Worm (Caenorhabditis elegans) whole organism, L4 larva: Measurements from ENCODE around the gene srj-33.

ENCODE experiments used
- F10B5.3 ChIP-seq: sonication (generic microtip); optimal IDR thresholded peaks from 2 replicates; lab custom pipeline; 2016; ENCODE audit warnings: mild to moderate bottlenecking, missing genetic modification characterization, missing compliant biosample characterization
- R02D3.7 ChIP-seq: fragments of 150-350 bp; sonication (generic microtip); optimal IDR thresholded peaks from 3 replicates; lab custom pipeline; 2014; ENCODE audit warnings: missing biosample characterization, missing genetic modification characterization
- T26A8.4 ChIP-seq: fragments of 200-800 bp; sonication (Bioruptor generic); IDR thresholded peaks from 2 replicates; pipeline ENCODE4 v1.3.6; 2022; ENCODE audit warnings: missing genetic modification characterization, missing compliant biosample characterization
- Y105C5A.15 ChIP-seq: fragments of 200-800 bp; sonication (Bioruptor generic); IDR thresholded peaks from 2 replicates; pipeline ENCODE4 v1.3.6; 2022; ENCODE audit warnings: missing genetic modification characterization, missing compliant biosample characterization
- Y5F2A.4 ChIP-seq: fragments of 200-800 bp; sonication (Bioruptor generic); optimal IDR thresholded peaks from 2 replicates; lab custom pipeline; 2018; ENCODE audit warnings: mild to moderate bottlenecking, missing genetic modification characterization, missing compliant biosample characterization
- Y75B8A.6 ChIP-seq: fragments of 200-800 bp; sonication (Bioruptor generic); IDR thresholded peaks from 2 replicates; pipeline ENCODE4 v1.3.6; 2022; ENCODE audit warnings: missing genetic modification reagents, missing genetic modification characterization, missing compliant biosample characterization
- aha-1 ChIP-seq: fragments of 150-350 bp; peaks from one replicate; lab custom pipeline; 2014; ENCODE audit warnings: missing biosample characterization, missing genetic modification characterization
- arid-1 ChIP-seq: fragments of 200-800 bp; sonication (Bioruptor generic); conservative IDR thresholded peaks from 2 replicates; pipeline ENCODE4 v1.3.6; 2022; ENCODE audit warnings: missing genetic modification reagents, missing genetic modification characterization, missing compliant biosample characterization
- ceh-44 ChIP-seq: fragments of 200-800 bp; sonication (Bioruptor generic); IDR thresholded peaks from 2 replicates; pipeline ENCODE4 v1.3.6; 2022; ENCODE audit warnings: missing genetic modification reagents, missing genetic modification characterization, missing compliant biosample characterization
- ceh-82 ChIP-seq: sonication (generic microtip); optimal IDR thresholded peaks from 2 replicates; lab custom pipeline; 2017; ENCODE audit warnings: missing biosample characterization, missing genetic modification characterization
- ces-1 ChIP-seq: fragments of 150-350 bp; sonication (generic microtip); optimal IDR thresholded peaks from 4 replicates; lab custom pipeline; 2014; ENCODE audit warnings: missing biosample characterization, missing genetic modification reagents, missing genetic modification characterization
- daf-8 ChIP-seq: fragments of 200-800 bp; sonication (Bioruptor generic); IDR thresholded peaks from 2 replicates; pipeline ENCODE4 v1.3.6; 2022; ENCODE audit warnings: missing genetic modification characterization, missing compliant biosample characterization
- dmd-6 ChIP-seq: fragments of 200-800 bp; sonication (Bioruptor generic); IDR thresholded peaks from 2 replicates; pipeline ENCODE4 v1.3.6; 2022; ENCODE audit warnings: missing genetic modification reagents, missing genetic modification characterization, missing compliant biosample characterization
- dmd-9 ChIP-seq: fragments of 200-800 bp; sonication (Bioruptor generic); IDR thresholded peaks from 2 replicates; pipeline ENCODE4 v1.3.6; 2022; ENCODE audit warnings: missing genetic modification reagents, missing genetic modification characterization, missing compliant biosample characterization
- dve-1 ChIP-seq: sonication (generic microtip); optimal IDR thresholded peaks from 2 replicates; lab custom pipeline; 2017; ENCODE audit warnings: antibody characterized with exemption, mild to moderate bottlenecking, missing genetic modification characterization, missing compliant biosample characterization; ENCODE audit not compliant: insufficient read depth
- egl-43 ChIP-seq: fragments of 200-800 bp; sonication (Bioruptor generic); IDR thresholded peaks from 2 replicates; pipeline ENCODE4 v1.3.6; 2022; ENCODE audit warnings: missing genetic modification reagents, missing genetic modification characterization, missing compliant biosample characterization
- hmg-1.1 ChIP-seq: fragments of 200-800 bp; sonication (Bioruptor generic); IDR thresholded peaks from 2 replicates; pipeline ENCODE4 v1.3.6; 2022; ENCODE audit warnings: missing genetic modification reagents, missing genetic modification characterization, missing compliant biosample characterization
- lin-39 ChIP-seq: fragments of 150-350 bp; optimal IDR thresholded peaks from 2 replicates; lab custom pipeline; 2014; ENCODE audit warnings: missing biosample characterization, missing genetic modification reagents, missing genetic modification characterization
- lir-3 ChIP-seq: sonication (generic microtip); optimal IDR thresholded peaks from 2 replicates; lab custom pipeline; 2016; ENCODE audit warnings: mild to moderate bottlenecking, missing genetic modification characterization, missing compliant biosample characterization
- madf-5 ChIP-seq, 2 experiments: fragments of 200-800 bp; sonication (Bioruptor generic); IDR thresholded peaks; 2 replicates each; pipeline ENCODE4 v1.3.6; 2022; ENCODE audit warnings: missing compliant biosample characterization in 2 of 2, missing genetic modification characterization in 2 of 2
- mdl-1 ChIP-seq, 2 experiments: fragments of 150-350 bp in 1 of 2; sonication (generic microtip) in 1 of 2; optimal IDR thresholded peaks; 2 replicates each; lab custom pipeline; 2014 to 2017; ENCODE audit warnings: missing biosample characterization in 2 of 2, missing genetic modification characterization in 2 of 2
- nhr-102 ChIP-seq: sonication (generic microtip); optimal IDR thresholded peaks from 2 replicates; lab custom pipeline; 2016; ENCODE audit warnings: mild to moderate bottlenecking, missing genetic modification characterization, moderate library complexity, missing compliant biosample characterization
- nhr-237 ChIP-seq: sonication (generic microtip); optimal IDR thresholded peaks from 2 replicates; lab custom pipeline; 2017; ENCODE audit warnings: missing biosample characterization, missing genetic modification characterization
- nhr-28 ChIP-seq: fragments of 150-350 bp; optimal IDR thresholded peaks from 2 replicates; lab custom pipeline; 2014; ENCODE audit warnings: missing biosample characterization, missing genetic modification characterization
- nhr-41 ChIP-seq: fragments of 200-800 bp; sonication (Bioruptor generic); IDR thresholded peaks from 2 replicates; pipeline ENCODE4 v1.3.6; 2022; ENCODE audit warnings: missing genetic modification reagents, missing genetic modification characterization, missing compliant biosample characterization
- nhr-6 ChIP-seq: fragments of 150-350 bp; optimal IDR thresholded peaks from 2 replicates; lab custom pipeline; 2014; ENCODE audit warnings: missing biosample characterization, missing genetic modification characterization
- php-3 ChIP-seq: fragments of 200-800 bp; sonication (Bioruptor generic); IDR thresholded peaks from 2 replicates; pipeline ENCODE4 v1.3.6; 2022; ENCODE audit warnings: missing genetic modification reagents, missing genetic modification characterization, missing compliant biosample characterization
- spr-1 ChIP-seq: sonication (generic microtip); optimal IDR thresholded peaks from 2 replicates; lab custom pipeline; 2016; ENCODE audit warnings: mild to moderate bottlenecking, missing genetic modification characterization, missing compliant biosample characterization
- spr-3 ChIP-seq: fragments of 200-800 bp; sonication (Bioruptor generic); optimal IDR thresholded peaks from 2 replicates; lab custom pipeline; 2018; ENCODE audit warnings: mild to moderate bottlenecking, missing genetic modification characterization, missing compliant biosample characterization
- tag-97 ChIP-seq: fragments of 200-800 bp; sonication (Bioruptor generic); IDR thresholded peaks from 2 replicates; pipeline ENCODE4 v1.3.6; 2022; ENCODE audit warnings: missing genetic modification characterization, missing compliant biosample characterization
- tra-1 ChIP-seq: fragments of 200-800 bp; sonication (Bioruptor generic); IDR thresholded peaks from 2 replicates; pipeline ENCODE4 v1.3.6; 2022; ENCODE audit warnings: missing genetic modification reagents, missing genetic modification characterization, missing compliant biosample characterization
- unc-130 ChIP-seq: sonication (generic microtip); optimal IDR thresholded peaks from 2 replicates; lab custom pipeline; 2016; ENCODE audit warnings: missing genetic modification reagents, missing genetic modification characterization, missing compliant biosample characterization
- unc-62 ChIP-seq, 3 experiments: fragments of 150-350 bp in 1 of 3; sonication (generic microtip); optimal IDR thresholded peaks in 2 of 3; peaks in 1 of 3; 1 replicate in 1 of 3; 2 replicates in 2 of 3; lab custom pipeline; 2014 to 2017; ENCODE audit warnings: missing biosample characterization in 3 of 3, missing genetic modification characterization in 3 of 3, missing genetic modification reagents in 3 of 3, missing genotype in 1 of 3
- zag-1 ChIP-seq: fragments of 150-350 bp; optimal IDR thresholded peaks from 2 replicates; lab custom pipeline; 2014; ENCODE audit warnings: missing biosample characterization, missing genetic modification characterization
- zip-11 ChIP-seq: fragments of 200-800 bp; sonication (Bioruptor generic); IDR thresholded peaks from 2 replicates; pipeline ENCODE4 v1.3.6; 2022; ENCODE audit warnings: missing genetic modification characterization, missing compliant biosample characterization
- ztf-7 ChIP-seq: fragments of 150-350 bp; optimal IDR thresholded peaks from 2 replicates; lab custom pipeline; 2014; ENCODE audit warnings: missing biosample characterization, missing genetic modification characterization

srj-33 gene

ce11 chrV:9925647-9926046 lies 11.7 kb downstream of the srj-33 start (continued):
- TF ChIP-seq madf-5 (GFP tag; IDR thresholded peaks at IDR 0.05; lab: Robert Waterston, UW) (no peak), php-3 (GFP tag; lab: Robert Waterston, UW) (0 out of 2 replicates have a peak, but pooled peaks have one; percentile 37), T26A8.4 (no peak), dve-1 (tag; lab: Kevin White, UChicago) (peak; percentile 61), spr-3 (GFP tag; lab: Kevin White, UChicago) (no peak), nhr-237 (no peak), nhr-41 (GFP tag; lab: Robert Waterston, UW) (peak; percentile 23; the same call in 1 of the 2 replicates), tag-97 (GFP tag; lab: Robert Waterston, UW) (no peak), hmg-1.1 (GFP tag; lab: Robert Waterston, UW) (no peak), egl-43 (GFP tag; lab: Robert Waterston, UW) (no peak)

- TF ChIP-seq aha-1 (tag; lab: Kevin White, UChicago): peak; percentile 91
- TF ChIP-seq egl-43 (GFP tag; lab: Robert Waterston, UW): no peak
- no peak for TF ChIP-seq unc-62 (GFP tag; optimal IDR thresholded peaks at IDR 0.05 in 1 of 2; lab: Kevin White, UChicago)
- no peak for TF ChIP-seq unc-62 (tag; optimal IDR thresholded peaks at IDR 0.05; lab: Kevin White, UChicago)
- no peak for TF ChIP-seq hmg-1.1 (GFP tag; lab: Robert Waterston, UW)
- TF ChIP-seq F10B5.3 (tag; lab: Kevin White, UChicago): no peak
- TF ChIP-seq dmd-9 (GFP tag; lab: Robert Waterston, UW): no peak
- TF ChIP-seq zag-1 (tag; lab: Kevin White, UChicago): no peak
- no peak for TF ChIP-seq daf-8
- TF ChIP-seq Y5F2A.4: no peak
- peak; percentile 34; the same call in 1 of the 2 replicates for TF ChIP-seq dmd-6 (GFP tag; lab: Robert Waterston, UW)
- TF ChIP-seq R02D3.7 (tag; lab: Kevin White, UChicago): no peak
- no peak for TF ChIP-seq spr-1 (tag; lab: Kevin White, UChicago)
- TF ChIP-seq nhr-28: peak; percentile 42
Measured at ce11 chrV:9924389-9924788, 12.9 kb downstream of the srj-33 start.

- no peak for TF ChIP-seq Y5F2A.4
- TF ChIP-seq mdl-1 (tag; optimal IDR thresholded peaks at IDR 0.05; lab: Kevin White, UChicago): no peak
- TF ChIP-seq zip-11 (GFP tag; lab: Robert Waterston, UW): no peak
- TF ChIP-seq ceh-82 (tag; lab: Kevin White, UChicago): no peak
- TF ChIP-seq spr-3 (GFP tag; lab: Kevin White, UChicago): no peak
- TF ChIP-seq ceh-44 (GFP tag; lab: Robert Waterston, UW): no peak
- TF ChIP-seq unc-130 (GFP tag; lab: Kevin White, UChicago): no peak
- no peak for TF ChIP-seq nhr-41 (GFP tag; lab: Robert Waterston, UW)
- TF ChIP-seq ztf-7 (tag; lab: Kevin White, UChicago): no peak
- TF ChIP-seq T26A8.4: no peak
- TF ChIP-seq F10B5.3 (tag; lab: Kevin White, UChicago): no peak
- TF ChIP-seq Y105C5A.15 (GFP tag; lab: Robert Waterston, UW): no peak
- TF ChIP-seq nhr-102 (tag; lab: Kevin White, UChicago): no peak
- no peak for TF ChIP-seq lin-39 (tag; lab: Kevin White, UChicago)
- TF ChIP-seq lir-3 (tag; lab: Kevin White, UChicago): no peak
- TF ChIP-seq nhr-6 (tag; lab: Kevin White, UChicago): no peak
- TF ChIP-seq tra-1 (GFP tag; lab: Robert Waterston, UW): no peak
- no peak for TF ChIP-seq arid-1 (GFP tag; lab: Robert Waterston, UW)
Measured at ce11 chrV:9922481-9922880, 14.9 kb downstream of the srj-33 start, which contains the start of gene C50H2.7. C50H2.7 (plus strand) TSS chrV:9922781.

- TF ChIP-seq Y75B8A.6 (GFP tag; lab: Robert Waterston, UW) (no peak), unc-62 (GFP tag; optimal IDR thresholded peaks at IDR 0.05 in 1 of 2; lab: Kevin White, UChicago) (peak in 1 of 2 experiments; percentile 99), unc-62 (tag; optimal IDR thresholded peaks at IDR 0.05; lab: Kevin White, UChicago) (no peak), ces-1 (GFP tag; lab: Kevin White, UChicago) (no peak)
Measured at ce11 chrV:9921288-9921687, 16.0 kb downstream of the srj-33 start, which contains the start of gene ceh-75. ceh-75 (plus strand) TSS chrV:9921337.
